Fruit fly (Drosophila melanogaster) whole organism, embryonic: ENCODE measurements around the gene CecB.
A peak's percentile ranks its signal among the peaks of the same experiment; 100 is the strongest.

Experiments used
- Ada2b ChIP-seq: fragments of 200-800 bp; sonication (Bioruptor generic); IDR thresholded peaks from 2 replicates; pipeline ENCODE4 v1.3.6; 2022; ENCODE audit warnings: missing biosample characterization, missing genetic modification characterization
- C15 ChIP-seq: fragments of 200-800 bp; sonication (Bioruptor generic); IDR thresholded peaks from 3 replicates; pipeline ENCODE4 v1.3.6; 2022; ENCODE audit warnings: missing biosample characterization, missing genetic modification characterization
- CG1024 ChIP-seq: fragments of 200-800 bp; sonication (Bioruptor generic); IDR thresholded peaks from 2 replicates; pipeline ENCODE4 v1.3.6; 2022; ENCODE audit warnings: missing biosample characterization, missing genetic modification characterization
- CG10431 ChIP-seq: fragments of 200-800 bp; sonication (Bioruptor generic); optimal IDR thresholded peaks from 3 replicates; lab custom pipeline; 2018; ENCODE audit warnings: missing biosample characterization, mild to moderate bottlenecking, missing genetic modification characterization
- CG10959 ChIP-seq: fragments of 200-800 bp; sonication (Bioruptor generic); IDR thresholded peaks from 2 replicates; pipeline ENCODE4 v1.3.6; 2022; ENCODE audit warnings: missing biosample characterization, missing genetic modification characterization
- CG13424 ChIP-seq: fragments of 200-800 bp; sonication (Bioruptor generic); optimal IDR thresholded peaks from 2 replicates; lab custom pipeline; 2019; ENCODE audit warnings: missing biosample characterization, mild to moderate bottlenecking, missing genetic modification characterization, moderate library complexity
- CG14050 ChIP-seq: fragments of 200-800 bp; sonication (Bioruptor generic); IDR thresholded peaks from 3 replicates; pipeline ENCODE4 v1.3.6; 2022; ENCODE audit warnings: missing biosample characterization, missing genetic modification characterization
- CG14710 ChIP-seq: fragments of 200-800 bp; sonication (Bioruptor generic); optimal IDR thresholded peaks from 3 replicates; lab custom pipeline; 2019; ENCODE audit warnings: missing biosample characterization, mild to moderate bottlenecking, missing genetic modification characterization, moderate library complexity
- CG15269 ChIP-seq: fragments of 200-800 bp; sonication (Bioruptor generic); optimal IDR thresholded peaks from 2 replicates; lab custom pipeline; 2018; ENCODE audit warnings: missing biosample characterization, mild to moderate bottlenecking, missing genetic modification characterization, moderate library complexity
- CG16813 ChIP-seq: fragments of 200-800 bp; sonication (Bioruptor generic); IDR thresholded peaks from 3 replicates; pipeline ENCODE4 v1.3.6; 2022; ENCODE audit warnings: missing biosample characterization, missing genetic modification characterization; ENCODE audit not compliant: partially characterized antibody
- CG17385 ChIP-seq: fragments of 200-800 bp; sonication (Bioruptor generic); optimal IDR thresholded peaks from 3 replicates; lab custom pipeline; 2018; ENCODE audit warnings: missing biosample characterization, mild to moderate bottlenecking, missing genetic modification characterization
- CG3726 ChIP-seq: fragments of 200-800 bp; sonication (Bioruptor generic); IDR thresholded peaks from 3 replicates; pipeline ENCODE4, ENCODE4 v1.3.6; 2022; ENCODE audit warnings: missing biosample characterization, missing genetic modification characterization
- CG6813 ChIP-seq: fragments of 200-800 bp; sonication (Bioruptor generic); optimal IDR thresholded peaks from 2 replicates; lab custom pipeline; 2017; ENCODE audit warnings: missing biosample characterization, missing genetic modification characterization, mild to moderate bottlenecking, moderate library complexity, missing genetic modification reagents
- CG7556 ChIP-seq: fragments of 200-800 bp; sonication (Bioruptor generic); optimal IDR thresholded peaks from 2 replicates; lab custom pipeline; 2017; ENCODE audit warnings: missing biosample characterization, mild to moderate bottlenecking, missing genetic modification characterization
- CG8281 ChIP-seq: fragments of 200-800 bp; sonication (Bioruptor generic); optimal IDR thresholded peaks from 2 replicates; lab custom pipeline; 2018; ENCODE audit warnings: missing biosample characterization, mild to moderate bottlenecking, missing genetic modification characterization, moderate library complexity
- CG9215 ChIP-seq: fragments of 200-800 bp; sonication (Bioruptor generic); IDR thresholded peaks from 2 replicates; pipeline ENCODE4 v1.3.6; 2022; ENCODE audit warnings: missing biosample characterization, missing genetic modification characterization
- CG9437 ChIP-seq: fragments of 200-800 bp; sonication (Bioruptor generic); optimal IDR thresholded peaks from 2 replicates; lab custom pipeline; 2018; ENCODE audit warnings: missing biosample characterization, mild to moderate bottlenecking, missing genetic modification characterization
- CG9876 ChIP-seq: fragments of 200-800 bp; sonication (Bioruptor generic); optimal IDR thresholded peaks from 2 replicates; lab custom pipeline; 2016; ENCODE audit warnings: missing biosample characterization, missing genetic modification characterization
- D ChIP-seq, 2 experiments: fragments of 200-800 bp in 1 of 2; fragments of >200 bp in 1 of 2; sonication (Bioruptor generic) in 1 of 2; optimal IDR thresholded peaks; 2 replicates in 1 of 2; 3 replicates in 1 of 2; lab custom pipeline; 2017; ENCODE audit warnings: mild to moderate bottlenecking in 1 of 2, missing biosample characterization in 1 of 2, missing genetic modification characterization in 1 of 2, missing genetic modification reagents in 1 of 2
- Dp ChIP-seq: fragments of 200-800 bp; sonication (Bioruptor generic); optimal IDR thresholded peaks from 2 replicates; lab custom pipeline; 2018; ENCODE audit warnings: missing biosample characterization, mild to moderate bottlenecking, missing genetic modification characterization, moderate library complexity
- Fer1 ChIP-seq: fragments of 200-800 bp; sonication (Bioruptor generic); optimal IDR thresholded peaks from 2 replicates; lab custom pipeline; 2017; ENCODE audit warnings: missing biosample characterization, mild to moderate bottlenecking, missing genetic modification characterization
- GATAe ChIP-seq: fragments of 200-800 bp; sonication (Bioruptor generic); conservative IDR thresholded peaks from 2 replicates; pipeline ENCODE4 v1.3.6; 2022; ENCODE audit warnings: missing biosample characterization, missing genetic modification characterization
- Kr ChIP-seq: fragments of 200-800 bp; sonication (Bioruptor generic); optimal IDR thresholded peaks from 2 replicates; lab custom pipeline; 2017; ENCODE audit warnings: missing biosample characterization, mild to moderate bottlenecking, missing genetic modification characterization
- Lim3 ChIP-seq: fragments of 200-800 bp; sonication (Bioruptor generic); IDR thresholded peaks from 2 replicates; pipeline ENCODE4 v1.3.6; 2022; ENCODE audit warnings: missing biosample characterization, missing genetic modification characterization
- Mrtf ChIP-seq: fragments of 200-800 bp; sonication (Bioruptor generic); IDR thresholded peaks from 3 replicates; pipeline ENCODE4 v1.3.6; 2022; ENCODE audit warnings: missing biosample characterization, missing genetic modification characterization
- NC2β ChIP-seq: fragments of 200-800 bp; sonication (Bioruptor generic); optimal IDR thresholded peaks from 2 replicates; lab custom pipeline; 2016; ENCODE audit warnings: missing biosample characterization, missing genetic modification characterization
- Oaz ChIP-seq: fragments of 200-800 bp; sonication (Bioruptor generic); IDR thresholded peaks from 2 replicates; pipeline ENCODE4 v1.3.6; 2022; ENCODE audit warnings: missing biosample characterization, missing genetic modification characterization
- Ravus ChIP-seq: fragments of 200-800 bp; sonication (Bioruptor generic); IDR thresholded peaks from 2 replicates; pipeline ENCODE4 v1.3.6; 2022; ENCODE audit warnings: missing biosample characterization, missing genetic modification characterization
- Sox100B ChIP-seq: fragments of 200-800 bp; sonication (Bioruptor generic); optimal IDR thresholded peaks from 3 replicates; lab custom pipeline; 2018; ENCODE audit warnings: missing biosample characterization, mild to moderate bottlenecking, missing genetic modification characterization
- amos ChIP-seq: fragments of 200-800 bp; sonication (Bioruptor generic); IDR thresholded peaks from 2 replicates; pipeline ENCODE4 v1.3.6; 2022; ENCODE audit warnings: missing biosample characterization, missing genetic modification characterization; ENCODE audit not compliant: partially characterized antibody
- bab2 ChIP-seq: fragments of 200-800 bp; sonication (Bioruptor generic); optimal IDR thresholded peaks from 2 replicates; lab custom pipeline; 2016; ENCODE audit warnings: missing biosample characterization, missing genetic modification characterization
- caup ChIP-seq: fragments of 200-800 bp; sonication (Bioruptor generic); optimal IDR thresholded peaks from 3 replicates; lab custom pipeline; 2017; ENCODE audit warnings: missing biosample characterization, mild to moderate bottlenecking, missing genetic modification characterization, moderate library complexity; ENCODE audit not compliant: severe bottlenecking
- chif ChIP-seq, 2 experiments: fragments of 200-800 bp; sonication (Bioruptor generic); optimal IDR thresholded peaks; 3 replicates each; lab custom pipeline; 2016; ENCODE audit warnings: missing biosample characterization in 2 of 2, missing genetic modification characterization in 2 of 2
- cwo ChIP-seq: fragments of 200-800 bp; sonication (Bioruptor generic); optimal IDR thresholded peaks from 3 replicates; lab custom pipeline; 2017; ENCODE audit warnings: missing biosample characterization, missing genetic modification characterization, mild to moderate bottlenecking, moderate library complexity, missing genetic modification reagents
- disco-r ChIP-seq: fragments of 200-800 bp; sonication (Bioruptor generic); optimal IDR thresholded peaks from 2 replicates; lab custom pipeline; 2016; ENCODE audit warnings: missing biosample characterization, missing genetic modification characterization
- dmrt99B ChIP-seq: fragments of 200-800 bp; sonication (Bioruptor generic); optimal IDR thresholded peaks from 2 replicates; lab custom pipeline; 2018; ENCODE audit warnings: missing biosample characterization, mild to moderate bottlenecking, missing genetic modification characterization, moderate library complexity
- ewg ChIP-seq: fragments of 200-800 bp; sonication (Bioruptor generic); optimal IDR thresholded peaks from 3 replicates; lab custom pipeline; 2017; ENCODE audit warnings: mild to moderate bottlenecking, missing biosample characterization, missing genetic modification reagents, missing genetic modification characterization
- exex ChIP-seq: fragments of 200-800 bp; sonication (Bioruptor generic); optimal IDR thresholded peaks from 4 replicates; lab custom pipeline; 2018; ENCODE audit warnings: missing biosample characterization, mild to moderate bottlenecking, missing genetic modification characterization, moderate library complexity
- ftz-f1 ChIP-seq: fragments of 200-800 bp; sonication (Bioruptor generic); optimal IDR thresholded peaks from 2 replicates; lab custom pipeline; 2016; ENCODE audit warnings: missing biosample characterization, missing genetic modification characterization
- gfzf ChIP-seq: fragments of 200-800 bp; sonication (Bioruptor generic); optimal IDR thresholded peaks from 2 replicates; lab custom pipeline; 2016; ENCODE audit warnings: missing biosample characterization, mild to moderate bottlenecking, missing genetic modification characterization, moderate library complexity
- ham ChIP-seq: fragments of 200-800 bp; sonication (Bioruptor generic); IDR thresholded peaks from 2 replicates; pipeline ENCODE4 v1.3.6; 2022; ENCODE audit warnings: missing biosample characterization, missing genetic modification characterization
- lov ChIP-seq, 2 experiments: fragments of 200-800 bp in 1 of 2; fragments of >200 bp in 1 of 2; sonication (Bioruptor generic) in 1 of 2; IDR thresholded peaks in 1 of 2; optimal IDR thresholded peaks in 1 of 2; 2 replicates in 1 of 2; 3 replicates in 1 of 2; pipeline versions ENCODE4 v1.3.6 to Lab custom; 2017 to 2022; ENCODE audit warnings: missing biosample characterization in 1 of 2, missing genetic modification characterization in 1 of 2
- luna ChIP-seq: fragments of 200-800 bp; sonication (Bioruptor generic); optimal IDR thresholded peaks from 2 replicates; lab custom pipeline; 2016; ENCODE audit warnings: missing biosample characterization, missing genetic modification characterization
- ro ChIP-seq: fragments of 200-800 bp; sonication (Bioruptor generic); IDR thresholded peaks from 2 replicates; pipeline ENCODE4 v1.3.6; 2022; ENCODE audit warnings: missing biosample characterization, missing genetic modification characterization
- slou ChIP-seq: fragments of 200-800 bp; sonication (Bioruptor generic); optimal IDR thresholded peaks from 3 replicates; lab custom pipeline; 2016; ENCODE audit warnings: missing biosample characterization, missing genetic modification characterization
- slp2 ChIP-seq: fragments of 200-800 bp; sonication (Bioruptor generic); optimal IDR thresholded peaks from 2 replicates; lab custom pipeline; 2016; ENCODE audit warnings: missing biosample characterization, missing genetic modification characterization
- sug ChIP-seq: fragments of 200-800 bp; optimal IDR thresholded peaks from 2 replicates; lab custom pipeline; 2019; ENCODE audit warnings: missing biosample characterization, mild to moderate bottlenecking, missing genetic modification characterization, moderate library complexity
- tgo ChIP-seq: fragments of 200-800 bp; sonication (Bioruptor generic); IDR thresholded peaks from 3 replicates; pipeline ENCODE4 v1.3.6; 2022; ENCODE audit warnings: missing biosample characterization, missing genetic modification characterization
- ttk ChIP-seq: fragments of 200-800 bp; sonication (Bioruptor generic); IDR thresholded peaks from 2 replicates; pipeline ENCODE4 v2.1.2; 2022; ENCODE audit warnings: missing biosample characterization, missing genetic modification characterization
- wor ChIP-seq: fragments of 200-800 bp; sonication (Bioruptor generic); IDR thresholded peaks from 2 replicates; pipeline ENCODE4 v1.3.6; 2022; ENCODE audit warnings: missing biosample characterization, missing genetic modification characterization

Gene CecB

DNA sequence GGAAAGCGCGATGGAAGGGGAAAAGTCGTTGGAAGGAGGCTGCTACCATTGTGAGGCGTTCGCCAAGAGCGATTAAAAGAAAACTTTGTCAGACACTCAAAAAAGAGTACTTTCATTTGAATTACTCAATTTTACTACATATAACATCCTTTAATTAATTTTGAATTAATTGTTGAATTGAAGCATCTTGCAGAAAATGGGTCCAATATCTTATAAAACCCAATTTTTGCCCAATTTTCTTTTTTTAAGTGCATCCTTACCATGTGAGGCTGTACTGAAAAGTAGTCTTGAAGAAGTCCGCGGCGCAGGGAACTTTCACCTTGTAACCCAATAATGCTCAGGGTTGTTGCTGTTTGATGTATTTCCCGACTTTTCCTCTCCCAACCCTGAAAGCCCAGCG lies 21.7 kb upstream of the CecB start (continued):
- peak; percentile 24 for TF ChIP-seq CG6813
- no peak for TF ChIP-seq CG16813 (GFP tag; lab: Robert Waterston, UW)
- TF ChIP-seq CG9437 (GFP tag; lab: Kevin White, UChicago): peak; percentile 2
- peak; percentile 16 for TF ChIP-seq caup (GFP tag; lab: Kevin White, UChicago)
- TF ChIP-seq disco-r (GFP tag; lab: Kevin White, UChicago): no peak
- TF ChIP-seq tgo (GFP tag; lab: Robert Waterston, UW): peak; percentile 37; the same call in 1 of the 3 replicates
- TF ChIP-seq cwo (GFP tag; lab: Kevin White, UChicago): no peak
- no peak for TF ChIP-seq exex
- peak; percentile 31 for TF ChIP-seq CG17385 (GFP tag; lab: Kevin White, UChicago)
- TF ChIP-seq CG9215 (GFP tag; lab: Robert Waterston, UW): no peak
- no peak for TF ChIP-seq luna (GFP tag; lab: Kevin White, UChicago)
- TF ChIP-seq Sox100B (GFP tag; lab: Kevin White, UChicago): peak; percentile 8
- TF ChIP-seq ro (GFP tag; lab: Robert Waterston, UW): no peak
- no peak for TF ChIP-seq Kr (GFP tag; lab: Kevin White, UChicago)
- TF ChIP-seq NC2β (GFP tag; lab: Kevin White, UChicago): no peak
- no peak for TF ChIP-seq slp2 (GFP tag; lab: Kevin White, UChicago)
- TF ChIP-seq CG15269 (tag; lab: Kevin White, UChicago): peak; percentile 49
- TF ChIP-seq dmrt99B (tag; lab: Kevin White, UChicago): peak; percentile 60
- TF ChIP-seq amos: no peak
- no peak for TF ChIP-seq CG8281 (tag; lab: Kevin White, UChicago)
- no peak for TF ChIP-seq C15
- no peak for TF ChIP-seq lov (optimal IDR thresholded peaks at IDR 0.05; lab: Kevin White, UChicago)
- TF ChIP-seq lov (GFP tag; IDR thresholded peaks at IDR 0.05; lab: Robert Waterston, UW): 0 out of 3 replicates have a peak, but pooled peaks have one; percentile 45
- peak; percentile 60 for TF ChIP-seq CG13424 (tag; lab: Kevin White, UChicago)
- peak; percentile 35 for TF ChIP-seq Fer1 (GFP tag; lab: Kevin White, UChicago)
- TF ChIP-seq gfzf (GFP tag; lab: Kevin White, UChicago): no peak
- no peak for TF ChIP-seq wor (GFP tag; lab: Robert Waterston, UW)
- TF ChIP-seq ttk (GFP tag; lab: Robert Waterston, UW): peak; percentile 30; the same call in 1 of the 2 replicates
- TF ChIP-seq CG14050 (GFP tag; lab: Robert Waterston, UW): no peak
- no peak for TF ChIP-seq bab2 (GFP tag; lab: Kevin White, UChicago)
- TF ChIP-seq ham: no peak
- no peak for TF ChIP-seq CG10431 (GFP tag; lab: Kevin White, UChicago)
- TF ChIP-seq CG7556: peak; percentile 44
- TF ChIP-seq D (optimal IDR thresholded peaks at IDR 0.05; lab: Kevin White, UChicago): no peak
- TF ChIP-seq D (GFP tag; optimal IDR thresholded peaks at IDR 0.05; lab: Kevin White, UChicago): peak; percentile 8
- TF ChIP-seq ftz-f1 (GFP tag; lab: Kevin White, UChicago): no peak
- no peak for TF ChIP-seq CG9876
- no peak for TF ChIP-seq CG1024
- no peak for TF ChIP-seq Ravus
- 0 out of 2 replicates have a peak, but pooled peaks have one; percentile 16 for TF ChIP-seq Lim3 (GFP tag; lab: Robert Waterston, UW)
- TF ChIP-seq Oaz (GFP tag; lab: Robert Waterston, UW): no peak
- no peak for TF ChIP-seq CG10959 (GFP tag; lab: Robert Waterston, UW)
- no peak for TF ChIP-seq slou (GFP tag; lab: Kevin White, UChicago)
- TF ChIP-seq Dp (GFP tag; lab: Kevin White, UChicago): no peak
- TF ChIP-seq sug (tag; lab: Kevin White, UChicago): no peak
- peak in 1 of 2 experiments; percentile 8 for TF ChIP-seq chif (GFP tag; optimal IDR thresholded peaks at IDR 0.05; lab: Kevin White, UChicago)
- no peak for TF ChIP-seq ewg (GFP tag; lab: Kevin White, UChicago)
- TF ChIP-seq Mrtf: no peak
- peak; percentile 17 for TF ChIP-seq CG14710 (tag; lab: Kevin White, UChicago)
- TF ChIP-seq GATAe (GFP tag; lab: Robert Waterston, UW): no peak
- TF ChIP-seq CG3726 (GFP tag; lab: Robert Waterston, UW): no peak
- no peak for TF ChIP-seq Ada2b (GFP tag; lab: Robert Waterston, UW)
